Worm (Caenorhabditis elegans): ENCODE measurements around the gene tag-18.

The tag-18 gene

ce11 chrX:3706319-3706718 lies 27.5 kb downstream of the tag-18 start:
- no peak for TF ChIP-seq nhr-76 (tag; optimal IDR thresholded peaks at IDR 0.05)
- TF ChIP-seq zag-1 (tag; optimal IDR thresholded peaks at IDR 0.05): no peak
- TF ChIP-seq nhr-23 (tag; optimal IDR thresholded peaks at IDR 0.05): no peak
- TF ChIP-seq nhr-237 (tag; optimal IDR thresholded peaks at IDR 0.05): no peak
- no peak for TF ChIP-seq nhr-77 (tag; optimal IDR thresholded peaks at IDR 0.05)
- TF ChIP-seq ztf-11 (tag; optimal IDR thresholded peaks at IDR 0.05): no peak
- TF ChIP-seq nhr-25 (tag; optimal IDR thresholded peaks at IDR 0.05): no peak

DNA sequence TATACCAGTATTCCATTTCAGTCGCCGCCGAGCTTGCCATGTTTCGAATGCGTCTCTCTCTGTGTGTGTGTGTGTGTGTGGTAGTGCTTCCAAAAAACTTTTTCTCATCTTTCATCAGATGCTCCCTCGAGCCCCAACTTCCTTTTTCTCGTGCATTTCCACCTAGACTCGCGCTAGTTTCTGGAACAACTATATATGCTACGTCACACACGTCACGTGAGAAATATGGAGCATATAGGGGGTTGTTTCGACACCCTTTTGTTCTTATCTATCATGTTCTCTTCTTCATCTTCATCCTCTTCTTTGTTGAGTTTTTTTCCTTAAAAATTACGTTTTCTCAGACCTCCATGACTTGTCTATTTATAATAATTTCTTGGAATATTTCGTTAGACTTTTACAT lies 28.5 kb downstream of the tag-18 start:
- TF ChIP-seq ceh-16 (tag; optimal IDR thresholded peaks at IDR 0.05) (no peak), nhr-237 (tag; optimal IDR thresholded peaks at IDR 0.05) (no peak), lin-39 (tag; optimal IDR thresholded peaks at IDR 0.05) (peak; percentile 54)

ce11 chrX:3701861-3702260 lies 32.0 kb downstream of the tag-18 start:
- TF ChIP-seq ceh-28 (tag; optimal IDR thresholded peaks at IDR 0.05) (no peak), egl-5 (tag; optimal IDR thresholded peaks at IDR 0.05) (no peak), pqm-1 (tag; optimal IDR thresholded peaks at IDR 0.05) (no peak), elt-3 (tag; optimal IDR thresholded peaks at IDR 0.05) (no peak), sea-2 (GFP tag; optimal IDR thresholded peaks at IDR 0.05) (no peak), nhr-43 (tag; optimal IDR thresholded peaks at IDR 0.05; ENCODE audit: poor library complexity, severe bottlenecking) (no peak), zag-1 (tag; optimal IDR thresholded peaks at IDR 0.05) (no peak), nhr-28 (tag; optimal IDR thresholded peaks at IDR 0.05) (no peak), lin-39 (tag; optimal IDR thresholded peaks at IDR 0.05) (no peak)

DNA sequence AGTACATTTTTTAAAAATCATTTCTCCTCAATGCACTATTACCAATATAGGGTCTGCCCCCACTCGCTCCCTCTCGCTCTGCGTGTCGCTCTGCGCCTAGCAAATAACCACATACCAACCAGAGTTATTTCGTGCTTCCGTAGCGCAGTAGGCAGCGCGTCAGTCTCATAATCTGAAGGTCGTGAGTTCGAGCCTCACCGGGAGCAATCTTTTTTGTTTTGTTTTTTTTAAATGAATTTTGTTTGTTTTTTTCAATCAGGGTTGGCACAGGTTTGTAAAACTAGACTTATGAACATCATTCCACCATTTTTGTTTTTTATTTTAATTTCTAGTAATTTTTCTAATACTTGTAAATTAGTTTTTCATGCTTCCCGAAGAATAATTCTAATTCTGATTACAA lies 36.2 kb downstream of the tag-18 start:
- TF ChIP-seq aly-2 (tag; optimal IDR thresholded peaks at IDR 0.05) (no peak), nhr-28 (tag; optimal IDR thresholded peaks at IDR 0.05) (no peak), ceh-82 (tag; optimal IDR thresholded peaks at IDR 0.05) (peak; percentile 51), nhr-76 (tag; optimal IDR thresholded peaks at IDR 0.05) (no peak), pha-4 (tag; optimal IDR thresholded peaks at IDR 0.05) (peak; percentile 60), hmg-11 (tag; optimal IDR thresholded peaks at IDR 0.05) (peak; percentile 94), lin-15B (tag; optimal IDR thresholded peaks at IDR 0.05) (no peak), R02D3.7 (tag; optimal IDR thresholded peaks at IDR 0.05) (no peak), lsy-12 (tag; optimal IDR thresholded peaks at IDR 0.05) (peak; percentile 62), tbx-2 (tag; optimal IDR thresholded peaks at IDR 0.05) (peak; percentile 57), nhr-237 (tag; optimal IDR thresholded peaks at IDR 0.05) (no peak), egl-27 (tag; optimal IDR thresholded peaks at IDR 0.05) (no peak), lin-39 (tag; optimal IDR thresholded peaks at IDR 0.05) (peak; percentile 74), ceh-16 (tag; optimal IDR thresholded peaks at IDR 0.05) (no peak), nfya-1 (tag; optimal IDR thresholded peaks at IDR 0.05; ENCODE audit: insufficient read depth) (peak; percentile 38), ceh-28 (tag; optimal IDR thresholded peaks at IDR 0.05) (no peak), nhr-12 (tag; optimal IDR thresholded peaks at IDR 0.05) (no peak), nhr-43 (tag; optimal IDR thresholded peaks at IDR 0.05; ENCODE audit: poor library complexity, severe bottlenecking) (peak; percentile 57), unc-62 (GFP tag; optimal IDR thresholded peaks at IDR 0.05) (no peak), fos-1 (tag; optimal IDR thresholded peaks at IDR 0.05) (no peak), nhr-67 (tag; optimal IDR thresholded peaks at IDR 0.05) (no peak), nhr-11 (tag; optimal IDR thresholded peaks at IDR 0.05) (no peak), fkh-2 (tag; optimal IDR thresholded peaks at IDR 0.05) (no peak), snpc-4 (tag; optimal IDR thresholded peaks at IDR 0.05) (no peak), elt-2 (tag; optimal IDR thresholded peaks at IDR 0.05) (no peak), elt-1 (tag; optimal IDR thresholded peaks at IDR 0.05) (no peak), nhr-77 (tag; optimal IDR thresholded peaks at IDR 0.05) (no peak), mml-1 (tag; optimal IDR thresholded peaks at IDR 0.05) (no peak), elt-3 (tag; optimal IDR thresholded peaks at IDR 0.05) (no peak), daf-12 (tag; optimal IDR thresholded peaks at IDR 0.05) (no peak), ama-1 (optimal IDR thresholded peaks at IDR 0.05) (no peak), fkh-10 (GFP tag; optimal IDR thresholded peaks at IDR 0.05) (no peak), eor-1 (tag; optimal IDR thresholded peaks at IDR 0.05) (no peak), pqm-1 (tag; optimal IDR thresholded peaks at IDR 0.05) (peak; percentile 19), ceh-9 (tag; optimal IDR thresholded peaks at IDR 0.05) (no peak), ztf-11 (tag; optimal IDR thresholded peaks at IDR 0.05) (no peak), nhr-25 (tag; optimal IDR thresholded peaks at IDR 0.05) (no peak), ztf-4 (tag; optimal IDR thresholded peaks at IDR 0.05) (no peak), jun-1 (tag; optimal IDR thresholded peaks at IDR 0.05) (no peak), zag-1 (tag; optimal IDR thresholded peaks at IDR 0.05) (peak; percentile 10), sea-2 (GFP tag; optimal IDR thresholded peaks at IDR 0.05) (no peak), skn-1 (tag; optimal IDR thresholded peaks at IDR 0.05) (no peak)

All from whole organism, L3 larva.